Fruit fly (Drosophila melanogaster): Measurements from ENCODE around the gene snky.

Gene snky

DNA sequence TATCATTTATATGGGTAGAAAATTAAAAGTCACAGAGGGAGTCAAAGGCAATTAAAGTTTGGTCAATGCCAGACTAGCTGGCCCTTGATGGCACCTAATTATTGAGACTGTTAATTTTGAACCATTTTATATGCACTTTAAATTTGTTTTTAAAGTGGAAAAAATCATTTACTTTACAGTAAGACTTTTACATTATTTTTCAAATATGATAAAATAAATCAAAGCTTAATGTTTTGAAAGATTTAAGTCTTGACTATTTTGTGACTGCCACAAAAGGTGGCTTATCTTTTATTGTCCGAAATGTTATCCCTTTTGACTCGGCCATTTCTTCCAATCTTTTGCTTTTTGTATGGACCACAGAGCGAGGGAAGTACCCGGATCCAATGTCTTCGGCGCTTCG lies at the start of gene snky:
Gene snky, plus strand, starts transcription at position 301 of the 400 bp plus-strand sequence.
- TF ChIP-seq OdsH (GFP tag; optimal IDR thresholded peaks at IDR 0.05) (no peak), sage (GFP tag; optimal IDR thresholded peaks at IDR 0.05) (no peak), rgr (GFP tag; optimal IDR thresholded peaks at IDR 0.05) (no peak)

DNA sequence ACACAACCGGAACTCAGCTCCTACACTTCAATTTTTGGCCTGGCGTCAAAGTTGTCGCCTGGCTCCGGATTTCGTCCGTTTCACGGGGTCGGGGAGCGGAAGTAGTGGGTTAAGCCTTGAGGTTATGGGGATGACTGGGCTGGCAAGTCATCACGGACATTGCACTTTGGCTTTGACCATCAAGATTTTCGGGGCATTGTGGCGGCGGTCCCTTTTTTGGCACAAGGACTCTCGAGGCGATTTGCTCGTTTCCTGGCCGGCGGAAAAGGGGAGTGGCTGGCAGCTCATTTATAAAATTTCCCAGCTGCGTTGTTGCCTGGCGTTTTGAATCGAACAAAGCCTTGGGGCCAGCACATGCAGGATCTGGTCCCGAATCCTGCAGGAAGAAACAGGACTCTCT lies 41.1 kb upstream of the snky start:
- no peak for TF ChIP-seq Hnf4 (GFP tag; optimal IDR thresholded peaks at IDR 0.05)
- no peak for TF ChIP-seq Mio (GFP tag; optimal IDR thresholded peaks at IDR 0.05)
- TF ChIP-seq fru (GFP tag; optimal IDR thresholded peaks at IDR 0.05) = no peak

DNA sequence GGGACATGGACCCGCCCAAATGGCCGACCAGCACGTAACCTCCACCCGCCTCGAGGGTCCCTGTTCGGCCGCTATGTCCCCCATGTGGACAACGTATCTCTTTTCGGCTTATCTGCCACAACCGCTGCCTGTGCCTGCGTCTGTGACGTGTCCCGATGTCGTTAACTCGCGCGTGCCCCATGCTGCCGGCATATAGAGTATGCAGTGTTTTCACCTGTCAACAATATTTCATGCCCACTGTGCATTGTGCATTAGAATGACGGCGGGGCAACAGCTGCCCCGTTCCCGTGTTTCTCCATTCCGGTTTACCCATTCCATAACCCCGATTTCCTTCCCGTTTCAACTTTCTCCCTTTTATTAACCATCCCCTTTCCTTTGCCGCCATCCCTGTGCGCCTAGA lies 39.4 kb upstream of the snky start:
- TF ChIP-seq Sp1 (GFP tag; optimal IDR thresholded peaks at IDR 0.05) = no peak
- TF ChIP-seq tai (GFP tag; optimal IDR thresholded peaks at IDR 0.05) = no peak
- TF ChIP-seq OdsH (GFP tag; optimal IDR thresholded peaks at IDR 0.05) = no peak

DNA sequence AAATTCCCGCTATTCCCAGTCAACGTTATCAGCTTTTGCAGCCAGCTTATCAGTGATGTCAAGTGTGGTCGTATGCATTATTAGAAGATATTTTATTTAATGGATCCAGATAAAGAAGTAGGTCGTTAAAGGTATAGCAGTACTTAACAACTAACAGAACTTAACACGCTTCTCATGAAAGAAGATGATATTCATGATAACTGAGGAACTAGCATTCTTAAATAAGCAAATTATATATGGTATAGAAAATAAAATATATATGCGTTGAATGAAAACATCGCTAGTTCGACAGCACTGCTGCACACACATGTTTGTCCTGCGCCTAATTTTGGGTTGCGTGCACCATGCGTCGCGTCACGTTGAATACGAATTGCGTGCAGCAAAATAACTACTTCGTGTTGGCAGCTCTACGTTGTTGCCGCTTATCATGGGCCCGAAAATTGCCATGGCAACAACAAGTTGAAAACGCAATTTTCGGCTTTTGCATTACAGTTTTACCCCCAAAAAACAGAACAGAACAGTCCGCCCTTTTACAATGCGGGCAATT lies 38.8 kb upstream of the snky start:
- TF ChIP-seq Hnf4 (GFP tag; optimal IDR thresholded peaks at IDR 0.05) = no peak
- TF ChIP-seq Mio (GFP tag; optimal IDR thresholded peaks at IDR 0.05) = no peak
- no peak for TF ChIP-seq Abd-B (GFP tag; optimal IDR thresholded peaks at IDR 0.05)
- TF ChIP-seq br (GFP tag; optimal IDR thresholded peaks at IDR 0.05) = no peak
- no peak for TF ChIP-seq psq (GFP tag; optimal IDR thresholded peaks at IDR 0.05)

DNA sequence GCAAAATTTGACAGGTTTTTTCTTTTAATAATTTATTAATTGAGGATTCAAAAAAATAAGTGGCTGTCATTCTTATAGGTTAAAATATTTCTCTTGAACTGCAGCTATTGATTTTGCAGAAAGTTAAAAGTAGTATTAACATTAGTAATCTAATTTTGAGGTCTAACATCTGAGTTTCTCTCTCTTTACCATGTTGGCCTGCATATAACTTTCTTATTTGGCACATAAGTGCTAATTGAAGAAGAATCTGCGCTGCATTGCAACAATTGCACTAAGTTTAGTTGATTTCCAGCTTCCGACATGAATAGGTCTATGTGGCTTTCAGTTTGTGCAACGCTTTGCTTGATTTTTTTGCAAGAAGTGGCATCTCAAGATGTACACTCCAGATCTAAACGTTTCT lies 38.3 kb upstream of the snky start, which contains the start of gene CG33262:
Gene CG33262, plus strand, starts transcription at position 301 of the 400 bp plus-strand sequence.
- TF ChIP-seq dsf (GFP tag; optimal IDR thresholded peaks at IDR 0.05; ENCODE audit: borderline replicate concordance) = no peak
- TF ChIP-seq Dif (GFP tag; optimal IDR thresholded peaks at IDR 0.05; ENCODE audit: partially characterized antibody) = no peak
- TF ChIP-seq OdsH (GFP tag; optimal IDR thresholded peaks at IDR 0.05) = no peak
- TF ChIP-seq Jra (GFP tag; optimal IDR thresholded peaks at IDR 0.05) = no peak
- TF ChIP-seq lola (GFP tag; optimal IDR thresholded peaks at IDR 0.05) = no peak
- no peak for TF ChIP-seq N (GFP tag; optimal IDR thresholded peaks at IDR 0.05)
- TF ChIP-seq br (GFP tag; optimal IDR thresholded peaks at IDR 0.05) = no peak
- TF ChIP-seq ey (GFP tag; optimal IDR thresholded peaks at IDR 0.05) = no peak
- TF ChIP-seq sv (GFP tag; optimal IDR thresholded peaks at IDR 0.05) = no peak
- no peak for TF ChIP-seq usp (GFP tag; optimal IDR thresholded peaks at IDR 0.05)
- TF ChIP-seq Hr83 (GFP tag; optimal IDR thresholded peaks at IDR 0.05; ENCODE audit: poor library complexity, severe bottlenecking) = no peak
- TF ChIP-seq Vsx2 (GFP tag; optimal IDR thresholded peaks at IDR 0.05; ENCODE audit: partially characterized antibody) = no peak
- TF ChIP-seq h (GFP tag; optimal IDR thresholded peaks at IDR 0.05) = no peak
- TF ChIP-seq HLH106 (tag; optimal IDR thresholded peaks at IDR 0.05) = no peak
- no peak for TF ChIP-seq sage (GFP tag; optimal IDR thresholded peaks at IDR 0.05)
- TF ChIP-seq foxo (GFP tag; optimal IDR thresholded peaks at IDR 0.05) = no peak

DNA sequence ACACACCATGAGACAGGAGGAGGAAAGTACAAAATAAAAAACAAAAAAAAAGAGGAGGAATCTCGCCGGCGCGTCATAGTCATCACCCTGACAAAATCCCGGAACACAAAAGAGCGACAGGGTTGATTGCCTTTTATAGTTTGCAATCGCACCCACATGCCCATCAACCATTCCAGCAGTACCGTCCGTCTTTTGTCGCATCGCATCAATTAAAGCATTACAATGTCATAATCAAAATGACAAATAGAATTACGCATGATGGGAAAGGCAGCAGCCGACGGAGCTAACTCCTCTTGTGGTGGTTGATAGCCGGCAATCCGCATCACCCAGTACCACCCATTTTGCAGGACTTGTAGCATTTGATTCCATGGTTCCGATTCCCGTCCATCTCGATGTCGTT lies 36.9 kb upstream of the snky start:
- no peak for TF ChIP-seq sage (GFP tag; optimal IDR thresholded peaks at IDR 0.05)
- TF ChIP-seq CG32264 (GFP tag; optimal IDR thresholded peaks at IDR 0.05) = no peak
- no peak for TF ChIP-seq tai (GFP tag; optimal IDR thresholded peaks at IDR 0.05)
- no peak for TF ChIP-seq Sp1 (GFP tag; optimal IDR thresholded peaks at IDR 0.05)
- TF ChIP-seq OdsH (GFP tag; optimal IDR thresholded peaks at IDR 0.05) = no peak
- TF ChIP-seq Abd-B (GFP tag; optimal IDR thresholded peaks at IDR 0.05) = no peak
- no peak for TF ChIP-seq Rel (GFP tag; optimal IDR thresholded peaks at IDR 0.05)
- no peak for TF ChIP-seq Rel (tag; optimal IDR thresholded peaks at IDR 0.05)
- TF ChIP-seq Hr83 (GFP tag; optimal IDR thresholded peaks at IDR 0.05; ENCODE audit: poor library complexity, severe bottlenecking) = no peak
- no peak for TF ChIP-seq h (GFP tag; optimal IDR thresholded peaks at IDR 0.05)
- no peak for TF ChIP-seq jim (GFP tag; optimal IDR thresholded peaks at IDR 0.05)
- no peak for TF ChIP-seq Myc (optimal IDR thresholded peaks at IDR 0.05)
- TF ChIP-seq Jra (GFP tag; optimal IDR thresholded peaks at IDR 0.05) = no peak
- TF ChIP-seq dsf (GFP tag; optimal IDR thresholded peaks at IDR 0.05; ENCODE audit: borderline replicate concordance) = no peak
- TF ChIP-seq woc (GFP tag; optimal IDR thresholded peaks at IDR 0.05) = no peak
- TF ChIP-seq N (GFP tag; optimal IDR thresholded peaks at IDR 0.05) = no peak
- TF ChIP-seq fru (GFP tag; optimal IDR thresholded peaks at IDR 0.05) = no peak
- TF ChIP-seq HLH106 (tag; optimal IDR thresholded peaks at IDR 0.05) = no peak
- TF ChIP-seq Dfd (GFP tag; optimal IDR thresholded peaks at IDR 0.05) = no peak
- no peak for TF ChIP-seq Dif (GFP tag; optimal IDR thresholded peaks at IDR 0.05; ENCODE audit: partially characterized antibody)
